Worm (Caenorhabditis elegans) whole organism, L2 larva: ENCODE data around the gene kbp-4.

Experiments used
- C34F6.9 ChIP-seq: fragments of 150-350 bp; optimal IDR thresholded peaks from 2 replicates; lab custom pipeline; 2014; ENCODE audit warnings: missing biosample characterization, missing genetic modification characterization
- F13H6.1 ChIP-seq: sonication (generic microtip); optimal IDR thresholded peaks from 2 replicates; lab custom pipeline; 2016; ENCODE audit warnings: missing genetic modification characterization, missing compliant biosample characterization
- R02D3.7 ChIP-seq: fragments of 150-350 bp; optimal IDR thresholded peaks from 2 replicates; lab custom pipeline; 2014; ENCODE audit warnings: missing biosample characterization, missing genetic modification characterization
- ZK546.5 ChIP-seq: sonication (generic microtip); optimal IDR thresholded peaks from 2 replicates; lab custom pipeline; 2017; ENCODE audit warnings: missing biosample characterization, missing genetic modification characterization
- aly-2 ChIP-seq: fragments of 150-350 bp; optimal IDR thresholded peaks from 2 replicates; lab custom pipeline; 2014; ENCODE audit warnings: missing biosample characterization, missing genetic modification characterization
- ama-1 ChIP-seq: fragments of 150-350 bp; optimal IDR thresholded peaks from 2 replicates; lab custom pipeline; 2018; ENCODE audit warnings: inconsistent platforms
- blmp-1 ChIP-seq: sonication (generic microtip); optimal IDR thresholded peaks from 2 replicates; lab custom pipeline; 2017; ENCODE audit warnings: missing genetic modification characterization, mild to moderate bottlenecking, missing compliant biosample characterization, antibody characterized with exemption, moderate library complexity; ENCODE audit not compliant: insufficient read depth
- ceh-16 ChIP-seq: fragments of 150-350 bp; optimal IDR thresholded peaks from 2 replicates; lab custom pipeline; 2014; ENCODE audit warnings: missing biosample characterization, missing genetic modification characterization
- ceh-82 ChIP-seq: fragments of 150-350 bp; optimal IDR thresholded peaks from 2 replicates; lab custom pipeline; 2014; ENCODE audit warnings: missing biosample characterization, missing genetic modification characterization
- crh-2 ChIP-seq: sonication (generic microtip); optimal IDR thresholded peaks from 2 replicates; lab custom pipeline; 2017; ENCODE audit warnings: missing biosample characterization, missing genetic modification characterization
- dmd-4 ChIP-seq: sonication (generic microtip); optimal IDR thresholded peaks from 2 replicates; lab custom pipeline; 2017; ENCODE audit warnings: missing biosample characterization, missing genetic modification characterization
- egl-27 ChIP-seq: sonication (generic microtip); optimal IDR thresholded peaks from 3 replicates; lab custom pipeline; 2017; ENCODE audit warnings: missing biosample characterization, missing genetic modification reagents, missing genetic modification characterization
- elt-1 ChIP-seq: fragments of 150-350 bp; optimal IDR thresholded peaks from 2 replicates; lab custom pipeline; 2014; ENCODE audit warnings: missing biosample characterization, missing genetic modification characterization
- elt-3 ChIP-seq: sonication (generic microtip); optimal IDR thresholded peaks from 2 replicates; lab custom pipeline; 2017; ENCODE audit warnings: missing biosample characterization, missing genetic modification characterization
- gmeb-1 ChIP-seq: fragments of 150-350 bp; optimal IDR thresholded peaks from 2 replicates; lab custom pipeline; 2014; ENCODE audit warnings: missing biosample characterization, missing genetic modification characterization
- lin-11 ChIP-seq: fragments of 150-350 bp; sonication (generic microtip); optimal IDR thresholded peaks from 2 replicates; lab custom pipeline; 2014; ENCODE audit warnings: missing biosample characterization, missing genetic modification characterization, inconsistent platforms, mixed read lengths
- lin-39 ChIP-seq: fragments of 150-350 bp; optimal IDR thresholded peaks from 2 replicates; lab custom pipeline; 2014; ENCODE audit warnings: missing biosample characterization, missing genetic modification reagents, missing genetic modification characterization
- nhr-10 ChIP-seq: sonication (generic microtip); optimal IDR thresholded peaks from 2 replicates; lab custom pipeline; 2017; ENCODE audit warnings: missing biosample characterization, missing genetic modification characterization
- nhr-11 ChIP-seq: fragments of 150-350 bp; optimal IDR thresholded peaks from 2 replicates; lab custom pipeline; 2014; ENCODE audit warnings: missing biosample characterization, missing genetic modification characterization
- nhr-12 ChIP-seq: fragments of 150-350 bp; optimal IDR thresholded peaks from 2 replicates; lab custom pipeline; 2014; ENCODE audit warnings: missing biosample characterization, missing genetic modification characterization
- nhr-23 ChIP-seq: fragments of 150-350 bp; optimal IDR thresholded peaks from 2 replicates; lab custom pipeline; 2014; ENCODE audit warnings: missing biosample characterization, missing genetic modification reagents, missing genetic modification characterization
- nhr-237 ChIP-seq: fragments of 150-350 bp; optimal IDR thresholded peaks from 2 replicates; lab custom pipeline; 2014; ENCODE audit warnings: missing biosample characterization, missing genetic modification characterization
- nhr-25 ChIP-seq: fragments of 150-350 bp; sonication (generic microtip); optimal IDR thresholded peaks from 3 replicates; lab custom pipeline; 2014; ENCODE audit warnings: missing biosample characterization, missing genetic modification characterization
- nhr-6 ChIP-seq: fragments of 150-350 bp; optimal IDR thresholded peaks from 2 replicates; lab custom pipeline; 2014; ENCODE audit warnings: missing biosample characterization, missing genetic modification characterization
- nhr-77 ChIP-seq: fragments of 150-350 bp; optimal IDR thresholded peaks from 2 replicates; lab custom pipeline; 2014; ENCODE audit warnings: missing biosample characterization, missing genetic modification characterization
- peb-1 ChIP-seq: fragments of 150-350 bp; optimal IDR thresholded peaks from 2 replicates; lab custom pipeline; 2014; ENCODE audit warnings: missing biosample characterization, missing genetic modification characterization
- sem-4 ChIP-seq: fragments of 150-350 bp; optimal IDR thresholded peaks from 2 replicates; lab custom pipeline; 2014; ENCODE audit warnings: missing biosample characterization, missing genetic modification reagents, missing genetic modification characterization
- skn-1 ChIP-seq: sonication (generic microtip); optimal IDR thresholded peaks from 2 replicates; lab custom pipeline; 2017; ENCODE audit warnings: missing biosample characterization, missing genetic modification characterization
- sma-3 ChIP-seq: sonication (generic microtip); optimal IDR thresholded peaks from 2 replicates; lab custom pipeline; 2016; ENCODE audit warnings: missing genetic modification reagents, missing genetic modification characterization, missing compliant biosample characterization
- sma-9 ChIP-seq, 2 experiments: fragments of 150-350 bp in 1 of 2; sonication (generic microtip) in 1 of 2; optimal IDR thresholded peaks; 2 replicates each; lab custom pipeline; 2014 to 2016; ENCODE audit warnings: missing genetic modification characterization in 2 of 2, mild to moderate bottlenecking in 1 of 2, missing biosample characterization in 1 of 2, missing compliant biosample characterization in 1 of 2, missing genetic modification reagents in 1 of 2, moderate library complexity in 1 of 2
- unc-62 ChIP-seq: fragments of 150-350 bp; optimal IDR thresholded peaks from 2 replicates; lab custom pipeline; 2014; ENCODE audit warnings: missing biosample characterization, missing genetic modification reagents, missing genetic modification characterization
- zag-1 ChIP-seq: fragments of 150-350 bp; optimal IDR thresholded peaks from 2 replicates; lab custom pipeline; 2014; ENCODE audit warnings: missing biosample characterization, missing genetic modification characterization
- ztf-1 ChIP-seq: fragments of 200-800 bp; sonication (Bioruptor generic); conservative IDR thresholded peaks from 2 replicates; pipeline ENCODE4 v1.3.6; 2022; ENCODE audit warnings: missing genetic modification characterization, missing compliant biosample characterization
- ztf-11 ChIP-seq: sonication (generic microtip); optimal IDR thresholded peaks from 2 replicates; lab custom pipeline; 2017; ENCODE audit warnings: missing biosample characterization, missing genetic modification characterization

kbp-4 gene

ce11 chrIII:1040059-1040458 is 40.6 kb upstream of the kbp-4 start:
- TF ChIP-seq nhr-6 (tag; lab: Kevin White, UChicago): no peak
- no peak for TF ChIP-seq lin-39 (tag; lab: Kevin White, UChicago)
- TF ChIP-seq lin-11 (tag; lab: Kevin White, UChicago): no peak
- no peak for TF ChIP-seq C34F6.9 (tag; lab: Kevin White, UChicago)
- TF ChIP-seq egl-27 (tag; lab: Kevin White, UChicago): no peak
- no peak for TF ChIP-seq zag-1 (tag; lab: Kevin White, UChicago)
- no peak for TF ChIP-seq nhr-77 (tag; lab: Kevin White, UChicago)
- no peak for TF ChIP-seq elt-3 (tag; lab: Kevin White, UChicago)
- TF ChIP-seq dmd-4: no peak
- TF ChIP-seq nhr-237 (tag; lab: Kevin White, UChicago): no peak
- TF ChIP-seq unc-62 (GFP tag; lab: Kevin White, UChicago): no peak
- no peak for TF ChIP-seq sma-9 (GFP tag; optimal IDR thresholded peaks at IDR 0.05; lab: Kevin White, UChicago)
- TF ChIP-seq sma-9 (tag; optimal IDR thresholded peaks at IDR 0.05; lab: Kevin White, UChicago): no peak
- TF ChIP-seq nhr-23: no peak
- no peak for TF ChIP-seq blmp-1 (tag; lab: Kevin White, UChicago)
- TF ChIP-seq F13H6.1: no peak
- TF ChIP-seq sma-3 (GFP tag; lab: Kevin White, UChicago): no peak
- no peak for TF ChIP-seq peb-1 (tag; lab: Kevin White, UChicago)

ce11 chrIII:1043790-1044189 is 36.9 kb upstream of the kbp-4 start:
- no peak for TF ChIP-seq ztf-11 (tag; lab: Kevin White, UChicago)
- TF ChIP-seq R02D3.7 (tag; lab: Kevin White, UChicago): no peak
- no peak for TF ChIP-seq C34F6.9 (tag; lab: Kevin White, UChicago)
- no peak for TF ChIP-seq sma-3 (GFP tag; lab: Kevin White, UChicago)
- no peak for TF ChIP-seq ama-1 (lab: Kevin White, UChicago)
- TF ChIP-seq ztf-1 (GFP tag; lab: Robert Waterston, UW): no peak
- no peak for TF ChIP-seq nhr-11 (tag; lab: Kevin White, UChicago)
- no peak for TF ChIP-seq elt-1
- TF ChIP-seq aly-2 (tag; lab: Kevin White, UChicago): no peak
- TF ChIP-seq ceh-16 (tag; lab: Kevin White, UChicago): no peak
- TF ChIP-seq sem-4 (tag; lab: Kevin White, UChicago): no peak
- TF ChIP-seq ZK546.5 (tag; lab: Kevin White, UChicago): no peak
- no peak for TF ChIP-seq nhr-23
- TF ChIP-seq crh-2 (tag; lab: Kevin White, UChicago): no peak
- no peak for TF ChIP-seq nhr-6 (tag; lab: Kevin White, UChicago)
- TF ChIP-seq unc-62 (GFP tag; lab: Kevin White, UChicago): no peak
- TF ChIP-seq skn-1 (tag; lab: Kevin White, UChicago): no peak
- TF ChIP-seq egl-27 (tag; lab: Kevin White, UChicago): no peak

DNA sequence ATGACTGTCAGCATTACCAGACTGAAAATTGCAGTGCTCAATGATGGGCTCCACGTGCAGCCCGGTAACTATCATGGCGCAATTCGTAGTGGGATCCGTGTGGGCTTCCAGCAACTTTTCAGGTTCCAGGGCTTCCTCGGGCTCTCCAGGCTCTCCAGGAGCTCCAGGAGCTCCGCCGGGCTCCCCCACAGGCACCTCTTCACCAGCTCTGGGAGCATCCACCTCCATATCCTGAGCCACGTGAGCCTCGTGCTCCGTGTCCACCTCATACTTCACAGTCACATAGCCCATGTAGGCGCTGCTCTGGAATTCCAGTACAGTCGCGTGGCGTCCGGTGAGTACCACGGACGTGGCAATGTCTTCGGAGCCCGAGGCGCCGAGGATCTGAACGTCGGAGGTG is 28.8 kb upstream of the kbp-4 start:
- TF ChIP-seq crh-2 (tag; lab: Kevin White, UChicago) (no peak), nhr-12 (tag; lab: Kevin White, UChicago) (no peak), gmeb-1 (tag; lab: Kevin White, UChicago) (no peak)

ce11 chrIII:1052291-1052690 is 28.4 kb upstream of the kbp-4 start:
- TF ChIP-seq ztf-11 (tag; lab: Kevin White, UChicago) (no peak), sma-3 (GFP tag; lab: Kevin White, UChicago) (no peak), ceh-82 (tag; lab: Kevin White, UChicago) (no peak), skn-1 (tag; lab: Kevin White, UChicago) (no peak), nhr-11 (tag; lab: Kevin White, UChicago) (no peak), nhr-25 (tag; lab: Kevin White, UChicago) (no peak), elt-1 (no peak), nhr-237 (tag; lab: Kevin White, UChicago) (no peak), ceh-16 (tag; lab: Kevin White, UChicago) (no peak), nhr-10 (tag; lab: Kevin White, UChicago) (no peak), nhr-6 (tag; lab: Kevin White, UChicago) (no peak), nhr-23 (no peak), nhr-12 (tag; lab: Kevin White, UChicago) (no peak)
- TF ChIP-seq, all 48 proteins: peak for 0

ce11 chrIII:1053067-1053466 is 27.6 kb upstream of the kbp-4 start, which contains the start of gene fbxo-11.2:
TSS of gene fbxo-11.2 (minus strand) at chrIII:1053242.
- no peak for TF ChIP-seq elt-1
- peak; percentile 3 for TF ChIP-seq nhr-25 (tag; lab: Kevin White, UChicago)
